Fruit fly (Drosophila melanogaster) whole organism, adult: Measurements from ENCODE around the gene CG8173.

Experiments used
- CG11617 ChIP-seq: fragments of 200-800 bp; sonication (Bioruptor generic); optimal IDR thresholded peaks from 2 replicates; lab custom pipeline; 2017; ENCODE audit warnings: mild to moderate bottlenecking, missing biosample characterization, missing genetic modification reagents, missing genetic modification characterization
- CG12768 ChIP-seq: fragments of 200-800 bp; sonication (Bioruptor generic); optimal IDR thresholded peaks from 2 replicates; lab custom pipeline; 2017; ENCODE audit warnings: missing biosample characterization, missing genetic modification characterization, mild to moderate bottlenecking, moderate library complexity, missing genetic modification reagents
- CG14711 ChIP-seq: fragments of 200-800 bp; sonication (Bioruptor generic); optimal IDR thresholded peaks from 2 replicates; lab custom pipeline; 2018; ENCODE audit warnings: missing biosample characterization, mild to moderate bottlenecking, missing genetic modification characterization, moderate library complexity
- CG1620 ChIP-seq: fragments of 200-800 bp; sonication (Bioruptor generic); optimal IDR thresholded peaks from 2 replicates; lab custom pipeline; 2016; ENCODE audit warnings: missing biosample characterization, missing genetic modification characterization
- CG33017 ChIP-seq: fragments of 200-800 bp; sonication (Bioruptor generic); optimal IDR thresholded peaks from 2 replicates; lab custom pipeline; 2018; ENCODE audit warnings: missing biosample characterization, mild to moderate bottlenecking, missing genetic modification characterization, moderate library complexity
- CG5204 ChIP-seq: fragments of 200-800 bp; sonication (Bioruptor generic); optimal IDR thresholded peaks from 2 replicates; lab custom pipeline; 2016; ENCODE audit warnings: missing biosample characterization, missing genetic modification characterization
- CG7045 ChIP-seq: fragments of 200-800 bp; sonication (Bioruptor generic); optimal IDR thresholded peaks from 2 replicates; lab custom pipeline; 2017; ENCODE audit warnings: missing biosample characterization, mild to moderate bottlenecking, missing genetic modification characterization
- CG7101 ChIP-seq: fragments of 200-800 bp; sonication (Bioruptor generic); optimal IDR thresholded peaks from 2 replicates; lab custom pipeline; 2018; ENCODE audit warnings: missing biosample characterization, mild to moderate bottlenecking, missing genetic modification characterization, moderate library complexity
- Clk ChIP-seq: fragments of 200-800 bp; sonication (Bioruptor generic); optimal IDR thresholded peaks from 2 replicates; lab custom pipeline; 2017; ENCODE audit warnings: missing biosample characterization, missing genetic modification characterization
- Crg-1 ChIP-seq: fragments of 200-800 bp; sonication (Bioruptor generic); optimal IDR thresholded peaks from 2 replicates; lab custom pipeline; 2016; ENCODE audit warnings: missing biosample characterization, missing genetic modification characterization
- Hr96 ChIP-seq: fragments of 200-800 bp; sonication (Bioruptor generic); optimal IDR thresholded peaks from 2 replicates; lab custom pipeline; 2016; ENCODE audit warnings: missing biosample characterization, missing genetic modification characterization
- Mnt ChIP-seq: fragments of 200-800 bp; sonication (Bioruptor generic); optimal IDR thresholded peaks from 2 replicates; lab custom pipeline; 2016; ENCODE audit warnings: missing biosample characterization, mild to moderate bottlenecking, missing genetic modification characterization
- bab1 ChIP-seq: fragments of 200-800 bp; sonication (Bioruptor generic); optimal IDR thresholded peaks from 3 replicates; lab custom pipeline; 2019; ENCODE audit warnings: missing biosample characterization, mild to moderate bottlenecking, missing genetic modification characterization, moderate library complexity
- cic ChIP-seq: fragments of 200-800 bp; sonication (Bioruptor generic); optimal IDR thresholded peaks from 2 replicates; lab custom pipeline; 2017; ENCODE audit warnings: missing biosample characterization, mild to moderate bottlenecking, missing genetic modification characterization, moderate library complexity
- cnc ChIP-seq, 2 experiments: fragments of >200 bp; optimal IDR thresholded peaks; 2 replicates each; lab custom pipeline; 2017
- kay ChIP-seq: fragments of 200-800 bp; sonication (Bioruptor generic); peaks from one replicate; lab custom pipeline; 2016; ENCODE audit warnings: missing biosample characterization, missing genetic modification characterization, borderline replicate concordance
- ovo ChIP-seq: fragments of 200-800 bp; sonication (Bioruptor generic); optimal IDR thresholded peaks from 2 replicates; lab custom pipeline; 2016; ENCODE audit warnings: missing biosample characterization, missing genetic modification characterization
- pad ChIP-seq: fragments of 200-800 bp; sonication (Bioruptor generic); optimal IDR thresholded peaks from 3 replicates; lab custom pipeline; 2017; ENCODE audit warnings: missing biosample characterization, missing genetic modification characterization, mild to moderate bottlenecking, moderate library complexity, missing genetic modification reagents
- tj ChIP-seq: fragments of 200-800 bp; sonication (Bioruptor generic); optimal IDR thresholded peaks from 3 replicates; lab custom pipeline; 2017; ENCODE audit warnings: missing biosample characterization, mild to moderate bottlenecking, missing genetic modification characterization, moderate library complexity
- toe ChIP-seq: fragments of 200-800 bp; sonication (Bioruptor generic); optimal IDR thresholded peaks from 2 replicates; lab custom pipeline; 2016; ENCODE audit warnings: missing biosample characterization, missing genetic modification characterization

Gene CG8173

dm6 chrX:17743598-17743997 lies 34.1 kb upstream of the CG8173 start:
- no peak for TF ChIP-seq bab1
- no peak for TF ChIP-seq CG5204 (GFP tag; lab: Kevin White, UChicago)
- TF ChIP-seq Mnt = no peak
- no peak for TF ChIP-seq cic (GFP tag; lab: Kevin White, UChicago)
- no peak for TF ChIP-seq CG12768
- TF ChIP-seq CG7045 (GFP tag; lab: Kevin White, UChicago) = no peak
- TF ChIP-seq kay (GFP tag; lab: Kevin White, UChicago) = no peak
- no peak for TF ChIP-seq CG7101 (tag; lab: Kevin White, UChicago)
- TF ChIP-seq ovo (GFP tag; lab: Kevin White, UChicago) = no peak
- no peak for TF ChIP-seq Crg-1 (GFP tag; lab: Kevin White, UChicago)
- no peak for TF ChIP-seq CG1620 (GFP tag; lab: Kevin White, UChicago)
- no peak for TF ChIP-seq tj (GFP tag; lab: Kevin White, UChicago)
- TF ChIP-seq pad = no peak
- no peak for TF ChIP-seq CG14711 (tag; lab: Kevin White, UChicago)
- no peak for TF ChIP-seq cnc (optimal IDR thresholded peaks at IDR 0.05; lab: Kevin White, UChicago)
- no peak for TF ChIP-seq toe
- no peak for TF ChIP-seq Clk
- TF ChIP-seq CG33017 (tag; lab: Kevin White, UChicago) = no peak
- no peak for TF ChIP-seq CG11617 (GFP tag; lab: Kevin White, UChicago)
- TF ChIP-seq Hr96 (GFP tag; lab: Kevin White, UChicago) = no peak

dm6 chrX:17742592-17743364 lies 33.3 kb upstream of the CG8173 start:
- TF ChIP-seq ovo (GFP tag; lab: Kevin White, UChicago) (peak; percentile 3), tj (GFP tag; lab: Kevin White, UChicago) (peak; percentile 80), Mnt (no peak), pad (peak; percentile 43), CG1620 (GFP tag; lab: Kevin White, UChicago) (peak; percentile 27), CG12768 (peak; percentile 23), Hr96 (GFP tag; lab: Kevin White, UChicago) (no peak), bab1 (peak; percentile 54), Clk (no peak), CG33017 (tag; lab: Kevin White, UChicago) (no peak), kay (GFP tag; lab: Kevin White, UChicago) (peak; percentile 48), toe (no peak), CG7045 (GFP tag; lab: Kevin White, UChicago) (peak; percentile 17), cic (GFP tag; lab: Kevin White, UChicago) (no peak), Crg-1 (GFP tag; lab: Kevin White, UChicago) (no peak), CG7101 (tag; lab: Kevin White, UChicago) (peak; percentile 54), CG11617 (GFP tag; lab: Kevin White, UChicago) (peak; percentile 75), cnc (optimal IDR thresholded peaks at IDR 0.05; lab: Kevin White, UChicago) (no peak), CG14711 (tag; lab: Kevin White, UChicago) (peak; percentile 43), CG5204 (GFP tag; lab: Kevin White, UChicago) (peak; percentile 49)

dm6 chrX:17741864-17742297 lies 32.4 kb upstream of the CG8173 start:
- TF ChIP-seq Clk = no peak
- TF ChIP-seq CG14711 (tag; lab: Kevin White, UChicago) = no peak
- TF ChIP-seq Crg-1 (GFP tag; lab: Kevin White, UChicago) = no peak
- no peak for TF ChIP-seq cic (GFP tag; lab: Kevin White, UChicago)
- TF ChIP-seq CG7101 (tag; lab: Kevin White, UChicago) = no peak
- TF ChIP-seq pad = no peak
- no peak for TF ChIP-seq kay (GFP tag; lab: Kevin White, UChicago)
- TF ChIP-seq toe = no peak
- TF ChIP-seq CG7045 (GFP tag; lab: Kevin White, UChicago) = no peak
- TF ChIP-seq tj (GFP tag; lab: Kevin White, UChicago) = no peak
- TF ChIP-seq CG5204 (GFP tag; lab: Kevin White, UChicago) = no peak
- TF ChIP-seq Mnt = no peak
- TF ChIP-seq CG1620 (GFP tag; lab: Kevin White, UChicago) = no peak
- no peak for TF ChIP-seq Hr96 (GFP tag; lab: Kevin White, UChicago)
- TF ChIP-seq CG33017 (tag; lab: Kevin White, UChicago) = no peak
- no peak for TF ChIP-seq ovo (GFP tag; lab: Kevin White, UChicago)
- TF ChIP-seq cnc (optimal IDR thresholded peaks at IDR 0.05; lab: Kevin White, UChicago) = no peak
- no peak for TF ChIP-seq CG12768
- TF ChIP-seq bab1 = no peak

- TF ChIP-seq pad (peak; percentile 8), CG7101 (tag; lab: Kevin White, UChicago) (no peak), Clk (no peak)
These were observed 31.8 kb upstream of the CG8173 start for dm6 chrX:17741019-17741863.

- TF ChIP-seq CG11617 (GFP tag; lab: Kevin White, UChicago) = no peak
- no peak for TF ChIP-seq toe
- TF ChIP-seq ovo (GFP tag; lab: Kevin White, UChicago) = no peak
- TF ChIP-seq CG12768 = no peak
- TF ChIP-seq Mnt = peak; percentile 11
- peak; percentile 56 for TF ChIP-seq cic (GFP tag; lab: Kevin White, UChicago)
- no peak for TF ChIP-seq CG33017 (tag; lab: Kevin White, UChicago)
- TF ChIP-seq CG1620 (GFP tag; lab: Kevin White, UChicago) = no peak
- no peak for TF ChIP-seq cnc (optimal IDR thresholded peaks at IDR 0.05; lab: Kevin White, UChicago)
- TF ChIP-seq bab1 = no peak
- no peak for TF ChIP-seq pad
- no peak for TF ChIP-seq tj (GFP tag; lab: Kevin White, UChicago)
These were observed 30.5 kb upstream of the CG8173 start for dm6 chrX:17739974-17740373.
